Worm (Caenorhabditis elegans): ENCODE results near the gene Y54G2A.57.

Y54G2A.57 gene

DNA sequence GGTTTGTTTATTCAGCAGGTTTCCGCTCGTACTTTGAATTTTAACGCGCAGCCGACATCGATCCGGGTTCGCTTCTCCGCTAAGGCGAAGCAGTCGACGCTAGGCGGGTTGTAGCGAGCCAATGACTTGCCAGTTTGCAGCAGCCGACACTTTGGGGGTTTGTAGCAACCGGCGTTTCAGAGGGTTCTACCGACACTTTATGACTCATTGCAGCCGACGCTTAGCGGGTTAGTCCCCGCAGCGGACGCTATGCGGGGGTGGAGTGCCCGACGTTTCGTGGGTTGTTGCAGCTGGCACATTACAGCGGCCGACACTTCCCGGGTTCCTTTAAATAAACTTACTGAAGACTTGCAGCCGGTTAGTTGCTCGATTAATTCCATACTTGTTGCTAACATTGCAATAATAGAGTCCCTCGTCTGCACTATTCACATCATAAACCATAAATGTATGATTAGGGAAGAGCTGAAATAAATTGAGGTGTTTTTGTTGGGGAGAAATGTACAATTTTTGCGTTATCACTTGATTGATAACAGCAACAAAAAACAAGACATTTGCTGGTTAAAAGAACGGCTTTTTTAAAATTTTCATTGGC lies at the start of gene Y54G2A.57:
Y54G2A.57 (plus strand) TSS at position 542 of the 592 bp plus-strand sequence.
- TF ChIP-seq skn-1 (tag; optimal IDR thresholded peaks at IDR 0.05), result no peak
- no peak for TF ChIP-seq fos-1 (tag; optimal IDR thresholded peaks at IDR 0.05)
- TF ChIP-seq ama-1 (optimal IDR thresholded peaks at IDR 0.05), result no peak
- no peak for TF ChIP-seq elt-1 (tag; optimal IDR thresholded peaks at IDR 0.05)
- no peak for TF ChIP-seq unc-62 (GFP tag; optimal IDR thresholded peaks at IDR 0.05)
- no peak for TF ChIP-seq ceh-16 (tag; optimal IDR thresholded peaks at IDR 0.05)
- TF ChIP-seq jun-1 (tag; optimal IDR thresholded peaks at IDR 0.05), result no peak
- TF ChIP-seq mdl-1 (tag; optimal IDR thresholded peaks at IDR 0.05), result no peak
- TF ChIP-seq daf-12 (tag; optimal IDR thresholded peaks at IDR 0.05), result no peak
- no peak for TF ChIP-seq nfya-1 (tag; optimal IDR thresholded peaks at IDR 0.05; ENCODE audit: insufficient read depth)
- TF ChIP-seq nhr-23 (tag; optimal IDR thresholded peaks at IDR 0.05), result no peak
- no peak for TF ChIP-seq lsy-12 (tag; optimal IDR thresholded peaks at IDR 0.05)
- no peak for TF ChIP-seq nhr-237 (tag; optimal IDR thresholded peaks at IDR 0.05)
- no peak for TF ChIP-seq ZK546.5 (tag; optimal IDR thresholded peaks at IDR 0.05)
- TF ChIP-seq unc-39 (tag; optimal IDR thresholded peaks at IDR 0.05), result no peak

DNA sequence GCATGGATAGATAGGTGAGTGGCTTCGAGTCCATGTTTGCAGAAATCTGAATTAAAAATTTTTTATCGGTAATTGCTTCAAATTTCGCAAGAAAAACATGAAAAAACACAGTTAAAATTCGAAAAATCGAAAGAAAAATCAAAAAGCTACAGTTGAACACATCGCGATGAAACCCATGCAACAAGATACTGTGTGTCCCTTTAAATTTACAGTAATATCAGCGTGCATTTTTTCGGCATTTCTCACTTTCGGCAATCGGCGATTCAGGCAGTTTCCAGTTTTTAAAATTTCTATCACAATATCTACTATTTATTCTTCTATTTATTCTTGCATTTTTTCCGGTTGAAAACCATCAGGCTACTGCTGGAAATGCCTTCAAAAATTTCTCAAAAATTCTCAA lies 47.5 kb upstream of the Y54G2A.57 start, which contains the start of gene fbxc-45:
fbxc-45 (minus strand) TSS at position 48 of the 400 bp plus-strand sequence.
- no peak for TF ChIP-seq nhr-43 (tag; optimal IDR thresholded peaks at IDR 0.05; ENCODE audit: poor library complexity, severe bottlenecking)
- TF ChIP-seq nhr-23 (tag; optimal IDR thresholded peaks at IDR 0.05), result no peak
- TF ChIP-seq sea-2 (GFP tag; optimal IDR thresholded peaks at IDR 0.05), result no peak
- no peak for TF ChIP-seq ceh-28 (tag; optimal IDR thresholded peaks at IDR 0.05)

DNA sequence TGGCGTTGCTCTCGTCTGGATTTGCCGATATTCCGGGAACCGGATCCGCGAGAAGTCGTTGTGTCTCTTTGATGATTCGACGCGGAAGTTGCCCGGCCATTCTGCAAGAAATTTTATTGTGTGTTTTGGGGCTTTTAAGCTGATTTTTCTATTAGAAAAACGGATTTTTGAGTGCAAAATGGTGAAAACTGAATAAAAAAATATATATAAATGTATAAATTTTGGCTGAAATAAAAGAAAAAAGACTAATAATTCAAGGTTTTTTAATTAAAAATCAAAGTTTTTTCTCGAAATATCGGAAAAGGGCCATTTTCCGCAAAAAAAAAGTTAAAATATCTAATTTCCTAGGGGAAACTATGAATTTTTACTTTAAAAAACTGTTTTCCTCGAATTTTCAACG lies 44.1 kb upstream of the Y54G2A.57 start, which contains the start of gene ubc-13:
ubc-13 (minus strand) TSS at position 101 of the 400 bp plus-strand sequence.
- TF ChIP-seq jun-1 (tag; optimal IDR thresholded peaks at IDR 0.05) (no peak), elt-3 (tag; optimal IDR thresholded peaks at IDR 0.05) (no peak), aly-2 (tag; optimal IDR thresholded peaks at IDR 0.05) (no peak), elt-2 (tag; optimal IDR thresholded peaks at IDR 0.05) (no peak), mdl-1 (tag; optimal IDR thresholded peaks at IDR 0.05) (no peak), nhr-12 (tag; optimal IDR thresholded peaks at IDR 0.05) (no peak), pha-4 (tag; optimal IDR thresholded peaks at IDR 0.05) (no peak), ama-1 (optimal IDR thresholded peaks at IDR 0.05) (no peak), tbx-2 (tag; optimal IDR thresholded peaks at IDR 0.05) (no peak), nhr-67 (tag; optimal IDR thresholded peaks at IDR 0.05) (no peak), nhr-43 (tag; optimal IDR thresholded peaks at IDR 0.05; ENCODE audit: poor library complexity, severe bottlenecking) (no peak), mml-1 (tag; optimal IDR thresholded peaks at IDR 0.05) (no peak), sea-2 (GFP tag; optimal IDR thresholded peaks at IDR 0.05) (no peak), ceh-82 (tag; optimal IDR thresholded peaks at IDR 0.05) (no peak)

DNA sequence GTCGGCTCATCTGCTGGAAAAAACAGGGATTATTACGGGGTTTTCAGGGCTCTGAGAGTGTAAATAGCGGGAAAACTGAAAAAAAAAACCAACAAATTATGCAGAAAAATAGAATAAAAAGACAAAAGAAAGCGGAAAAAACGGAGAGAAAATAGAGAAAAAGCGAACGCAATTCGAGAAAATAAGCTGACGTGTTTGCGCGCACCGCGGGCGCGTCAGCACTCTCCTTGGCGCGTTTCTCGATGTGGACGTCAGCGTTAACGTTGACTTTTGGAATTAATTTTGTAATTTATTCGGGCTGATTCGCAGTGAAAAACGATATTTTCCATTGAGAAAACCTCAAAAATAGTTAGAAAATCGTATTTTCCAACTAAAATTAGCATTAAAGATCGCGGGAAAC lies 41.3 kb upstream of the Y54G2A.57 start, which contains the start of gene manf-1:
manf-1 (minus strand) TSS at position 13 of the 400 bp plus-strand sequence.
- TF ChIP-seq fkh-10 (GFP tag; optimal IDR thresholded peaks at IDR 0.05) (no peak), jun-1 (tag; optimal IDR thresholded peaks at IDR 0.05) (peak; percentile 53), hmg-11 (tag; optimal IDR thresholded peaks at IDR 0.05) (peak; percentile 71), pha-4 (tag; optimal IDR thresholded peaks at IDR 0.05) (peak; percentile 70), nfya-1 (tag; optimal IDR thresholded peaks at IDR 0.05; ENCODE audit: insufficient read depth) (peak; percentile 79), tbx-2 (tag; optimal IDR thresholded peaks at IDR 0.05) (peak; percentile 39), skn-1 (tag; optimal IDR thresholded peaks at IDR 0.05) (peak; percentile 48), snpc-4 (tag; optimal IDR thresholded peaks at IDR 0.05) (peak; percentile 62), lin-39 (tag; optimal IDR thresholded peaks at IDR 0.05) (peak; percentile 70), lin-15B (tag; optimal IDR thresholded peaks at IDR 0.05) (peak; percentile 80), ceh-16 (tag; optimal IDR thresholded peaks at IDR 0.05) (no peak), lsy-12 (tag; optimal IDR thresholded peaks at IDR 0.05) (peak; percentile 38), nhr-43 (tag; optimal IDR thresholded peaks at IDR 0.05; ENCODE audit: poor library complexity, severe bottlenecking) (no peak), nhr-77 (tag; optimal IDR thresholded peaks at IDR 0.05) (no peak), nhr-23 (tag; optimal IDR thresholded peaks at IDR 0.05) (peak; percentile 52), elt-2 (tag; optimal IDR thresholded peaks at IDR 0.05) (peak; percentile 39), nhr-25 (tag; optimal IDR thresholded peaks at IDR 0.05) (peak; percentile 59), egl-5 (tag; optimal IDR thresholded peaks at IDR 0.05) (peak; percentile 23)
